Worm (Caenorhabditis elegans): ENCODE results near the gene rer-1.

The rer-1 gene

DNA sequence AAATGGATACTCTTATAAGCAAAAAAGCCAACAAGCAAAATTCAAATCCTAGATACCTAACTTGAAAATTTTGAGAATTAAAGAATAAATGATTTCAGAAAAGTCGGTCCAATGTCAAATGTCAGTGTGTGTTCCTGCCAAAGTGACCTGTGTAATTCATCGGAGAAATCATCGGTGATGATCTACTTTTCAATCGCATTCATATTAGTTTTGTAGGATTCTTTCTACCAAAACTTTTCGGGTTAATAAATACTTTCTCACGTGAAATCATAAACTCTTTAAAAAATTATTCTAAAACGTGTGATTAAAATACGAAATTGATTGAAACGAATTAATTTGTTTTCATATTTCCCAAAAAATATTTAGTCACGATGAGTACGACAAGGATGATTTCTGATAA, 27.9 kb downstream of the rer-1 start, which contains the start of gene F46C5.7:
Gene F46C5.7, plus strand, starts transcription at position 301 of the 400 bp plus-strand sequence.
- no peak for TF ChIP-seq ztf-29 (GFP tag; IDR thresholded peaks at IDR 0.05)
- TF ChIP-seq ref-1 (GFP tag; conservative IDR thresholded peaks at IDR 0.05): no peak
- no peak for TF ChIP-seq tab-1 (GFP tag; IDR thresholded peaks at IDR 0.05)
- no peak for TF ChIP-seq cog-1 (tag; optimal IDR thresholded peaks at IDR 0.05)
- no peak for TF ChIP-seq klf-2 (GFP tag; conservative IDR thresholded peaks at IDR 0.05)
- no peak for TF ChIP-seq T22C8.4 (GFP tag; IDR thresholded peaks at IDR 0.05)
- TF ChIP-seq flt-1 (GFP tag; IDR thresholded peaks at IDR 0.05): no peak
- TF ChIP-seq med-1 (GFP tag; optimal IDR thresholded peaks at IDR 0.05; ENCODE audit: insufficient read depth): no peak
- TF ChIP-seq ztf-23 (GFP tag; IDR thresholded peaks at IDR 0.05): no peak

DNA sequence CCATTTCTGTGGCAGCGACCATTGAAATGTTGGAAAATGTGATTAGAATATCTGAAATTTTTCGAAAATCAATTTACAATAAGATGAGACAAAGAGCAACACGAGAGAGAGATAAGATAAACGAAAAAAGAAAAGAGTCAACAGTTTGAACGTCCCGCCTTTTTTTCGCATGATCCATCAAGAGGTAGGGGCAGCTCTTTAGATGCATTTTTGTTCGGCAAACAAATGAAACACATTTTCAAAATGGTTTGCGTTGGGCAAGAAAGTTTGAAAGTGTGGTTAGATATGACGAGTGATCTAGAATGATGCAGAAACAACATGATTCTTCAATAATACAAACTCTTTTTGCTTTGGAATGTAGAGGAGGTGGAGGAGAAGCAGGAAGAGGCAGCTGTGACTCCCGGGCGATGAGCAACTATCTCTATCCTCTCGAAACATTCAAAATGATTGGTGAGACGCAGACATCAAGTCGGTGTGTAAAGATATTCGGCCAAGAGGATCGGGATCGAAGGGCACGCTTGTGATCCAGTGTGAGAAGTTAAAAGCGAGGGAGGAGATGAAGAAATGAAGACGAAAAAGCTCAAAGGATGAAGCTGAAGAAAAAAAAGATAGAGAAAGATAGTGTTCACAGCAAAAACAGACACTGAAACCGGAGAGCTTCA, 33.4 kb downstream of the rer-1 start, which contains the start of gene F46C5.6:
Gene F46C5.6, minus strand, starts transcription at position 51 of the 662 bp plus-strand sequence.
- TF ChIP-seq ref-1 (GFP tag; conservative IDR thresholded peaks at IDR 0.05): no peak
- no peak for TF ChIP-seq med-1 (GFP tag; optimal IDR thresholded peaks at IDR 0.05; ENCODE audit: insufficient read depth)
- TF ChIP-seq klf-2 (GFP tag; conservative IDR thresholded peaks at IDR 0.05): no peak
- no peak for TF ChIP-seq T22C8.4 (GFP tag; IDR thresholded peaks at IDR 0.05)
- no peak for TF ChIP-seq ztf-29 (GFP tag; IDR thresholded peaks at IDR 0.05)
- no peak for TF ChIP-seq ztf-23 (GFP tag; IDR thresholded peaks at IDR 0.05)
- no peak for TF ChIP-seq flt-1 (GFP tag; IDR thresholded peaks at IDR 0.05)
- no peak for TF ChIP-seq cog-1 (tag; optimal IDR thresholded peaks at IDR 0.05)
- no peak for TF ChIP-seq tab-1 (GFP tag; IDR thresholded peaks at IDR 0.05)

DNA sequence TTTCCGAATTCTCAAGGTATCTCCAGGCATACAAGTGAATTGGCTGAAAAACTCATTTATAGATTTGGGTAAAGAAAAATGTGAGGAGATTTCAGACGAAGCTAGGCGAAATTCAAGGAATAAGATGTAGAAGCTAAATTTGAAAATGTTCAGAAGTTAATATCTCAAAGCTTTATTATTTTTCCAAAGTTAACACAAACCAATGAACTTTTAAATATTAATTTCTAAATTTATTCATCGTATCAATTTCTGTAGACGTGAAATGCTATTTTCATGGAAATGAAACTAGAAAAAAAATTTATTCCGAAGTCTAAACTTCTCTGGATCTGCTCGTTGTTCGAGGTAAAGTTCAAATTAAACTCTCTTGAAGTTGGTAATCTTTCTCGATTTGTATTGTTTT, 34.1 kb downstream of the rer-1 start, which contains the start of gene agxt-1:
Gene agxt-1, plus strand, starts transcription at position 301 of the 400 bp plus-strand sequence.
- TF ChIP-seq T22C8.4 (GFP tag; IDR thresholded peaks at IDR 0.05): no peak
- no peak for TF ChIP-seq ref-1 (GFP tag; conservative IDR thresholded peaks at IDR 0.05)
- TF ChIP-seq ztf-23 (GFP tag; IDR thresholded peaks at IDR 0.05): no peak
- no peak for TF ChIP-seq tab-1 (GFP tag; IDR thresholded peaks at IDR 0.05)
- no peak for TF ChIP-seq med-1 (GFP tag; optimal IDR thresholded peaks at IDR 0.05; ENCODE audit: insufficient read depth)
- TF ChIP-seq ztf-29 (GFP tag; IDR thresholded peaks at IDR 0.05): no peak

DNA sequence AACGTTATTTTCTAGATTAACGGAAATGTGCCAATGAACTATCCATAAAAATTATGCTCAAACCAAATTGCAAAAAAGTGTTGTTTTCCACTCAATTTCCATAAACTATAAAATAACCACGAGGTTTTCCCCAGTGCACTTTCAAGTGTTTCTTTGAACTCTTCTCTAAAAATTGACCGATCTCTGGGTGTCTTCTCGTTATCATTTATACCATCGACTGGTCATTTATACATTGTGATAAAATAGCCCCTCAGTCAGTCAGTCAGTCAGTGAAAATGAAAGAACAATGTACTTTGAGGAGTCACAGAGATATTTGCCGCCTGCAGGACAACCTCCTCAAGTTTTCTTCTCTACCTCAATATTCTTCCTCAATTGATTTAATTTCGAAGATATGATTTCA, 34.8 kb downstream of the rer-1 start:
- TF ChIP-seq ref-1 (GFP tag; conservative IDR thresholded peaks at IDR 0.05): no peak
- no peak for TF ChIP-seq T22C8.4 (GFP tag; IDR thresholded peaks at IDR 0.05)
- TF ChIP-seq cog-1 (tag; optimal IDR thresholded peaks at IDR 0.05): no peak
- TF ChIP-seq tab-1 (GFP tag; IDR thresholded peaks at IDR 0.05): no peak
- TF ChIP-seq ztf-29 (GFP tag; IDR thresholded peaks at IDR 0.05): no peak
- no peak for TF ChIP-seq flt-1 (GFP tag; IDR thresholded peaks at IDR 0.05)
- TF ChIP-seq klf-2 (GFP tag; conservative IDR thresholded peaks at IDR 0.05): no peak
- no peak for TF ChIP-seq med-1 (GFP tag; optimal IDR thresholded peaks at IDR 0.05; ENCODE audit: insufficient read depth)
- TF ChIP-seq ztf-23 (GFP tag; IDR thresholded peaks at IDR 0.05): no peak

DNA sequence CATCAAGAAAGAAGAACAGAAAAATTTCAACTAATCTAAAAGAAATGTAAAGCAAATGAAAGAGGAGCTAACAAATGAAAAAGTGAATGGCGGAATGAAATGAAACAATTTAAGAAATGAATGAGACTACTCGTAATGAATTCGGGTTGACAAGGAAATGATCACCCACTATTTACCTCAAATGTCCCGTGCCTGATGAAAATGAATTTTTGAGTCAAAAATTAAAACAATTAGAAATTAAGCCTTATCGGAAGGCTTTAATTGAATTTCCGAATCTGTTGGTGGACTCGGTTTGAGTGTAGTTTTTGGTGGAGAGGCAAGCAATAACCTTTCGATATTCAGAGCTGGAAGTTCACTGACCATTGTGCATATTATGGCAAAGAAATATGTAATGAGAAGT, 37.8 kb downstream of the rer-1 start:
- TF ChIP-seq klf-2 (GFP tag; conservative IDR thresholded peaks at IDR 0.05) (no peak), ztf-29 (GFP tag; IDR thresholded peaks at IDR 0.05) (no peak), T22C8.4 (GFP tag; IDR thresholded peaks at IDR 0.05) (no peak), tab-1 (GFP tag; IDR thresholded peaks at IDR 0.05) (no peak), cog-1 (tag; optimal IDR thresholded peaks at IDR 0.05) (no peak)

DNA sequence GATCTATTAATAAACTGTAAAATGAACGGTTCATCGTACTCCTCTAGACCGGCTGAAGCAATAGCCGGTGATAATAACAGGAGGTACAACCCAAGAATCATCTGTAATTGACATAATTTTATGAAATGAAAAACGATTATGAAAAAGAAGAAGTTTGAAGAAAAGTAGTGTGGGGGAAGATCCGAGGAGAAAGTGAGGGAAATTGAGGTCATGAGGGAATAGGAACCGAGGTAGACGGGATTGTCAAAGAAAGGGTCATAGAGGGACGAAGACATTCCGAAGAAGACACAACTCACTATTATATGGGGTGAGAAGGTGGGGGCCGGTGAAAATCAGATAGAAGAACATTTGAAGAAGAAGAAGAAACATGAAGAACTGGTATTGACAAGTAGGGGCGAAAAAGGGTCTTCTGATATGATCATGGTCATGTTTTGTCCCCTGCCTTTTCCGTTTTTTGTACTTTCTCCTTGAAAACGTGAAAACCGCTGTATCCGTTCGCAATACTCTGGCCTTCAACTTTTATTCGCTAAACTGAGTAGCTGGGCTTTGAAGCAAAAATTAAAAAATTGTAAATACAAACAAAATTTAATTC, 40.9 kb downstream of the rer-1 start, which contains the start of gene oac-46:
Gene oac-46, minus strand, starts transcription at position 101 of the 592 bp plus-strand sequence.
- TF ChIP-seq med-1 (GFP tag; optimal IDR thresholded peaks at IDR 0.05; ENCODE audit: insufficient read depth) (no peak), ztf-29 (GFP tag; IDR thresholded peaks at IDR 0.05) (no peak), cog-1 (tag; optimal IDR thresholded peaks at IDR 0.05) (no peak), ztf-23 (GFP tag; IDR thresholded peaks at IDR 0.05) (no peak), tab-1 (GFP tag; IDR thresholded peaks at IDR 0.05) (no peak), flt-1 (GFP tag; IDR thresholded peaks at IDR 0.05) (no peak), klf-2 (GFP tag; conservative IDR thresholded peaks at IDR 0.05) (no peak), T22C8.4 (GFP tag; IDR thresholded peaks at IDR 0.05) (no peak), ref-1 (GFP tag; conservative IDR thresholded peaks at IDR 0.05) (no peak)

DNA sequence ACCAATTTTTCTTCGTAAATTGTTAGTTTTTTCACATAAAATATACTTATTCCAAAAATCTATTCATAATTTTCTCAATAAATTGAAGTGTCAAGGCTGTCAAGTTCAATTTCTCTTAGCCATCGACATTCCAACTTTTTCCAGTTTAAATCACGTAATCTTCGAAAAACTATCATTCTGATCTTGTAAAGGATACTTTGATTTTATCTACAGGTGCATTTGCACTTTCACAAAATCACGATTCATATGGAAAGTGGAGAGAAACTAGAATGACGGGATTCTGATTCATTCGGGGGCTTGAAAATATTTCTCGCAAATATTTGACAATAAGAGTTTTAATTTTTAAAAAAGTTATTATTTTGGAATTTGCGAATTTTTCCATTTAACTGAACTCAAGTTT, 42.1 kb downstream of the rer-1 start:
- no peak for TF ChIP-seq ztf-23 (GFP tag; IDR thresholded peaks at IDR 0.05)
- TF ChIP-seq tab-1 (GFP tag; IDR thresholded peaks at IDR 0.05): no peak
- TF ChIP-seq klf-2 (GFP tag; conservative IDR thresholded peaks at IDR 0.05): no peak
- TF ChIP-seq med-1 (GFP tag; optimal IDR thresholded peaks at IDR 0.05; ENCODE audit: insufficient read depth): no peak
- TF ChIP-seq T22C8.4 (GFP tag; IDR thresholded peaks at IDR 0.05): no peak
- TF ChIP-seq ztf-29 (GFP tag; IDR thresholded peaks at IDR 0.05): no peak
- TF ChIP-seq ref-1 (GFP tag; conservative IDR thresholded peaks at IDR 0.05): no peak
- no peak for TF ChIP-seq flt-1 (GFP tag; IDR thresholded peaks at IDR 0.05)
- TF ChIP-seq cog-1 (tag; optimal IDR thresholded peaks at IDR 0.05): no peak

DNA sequence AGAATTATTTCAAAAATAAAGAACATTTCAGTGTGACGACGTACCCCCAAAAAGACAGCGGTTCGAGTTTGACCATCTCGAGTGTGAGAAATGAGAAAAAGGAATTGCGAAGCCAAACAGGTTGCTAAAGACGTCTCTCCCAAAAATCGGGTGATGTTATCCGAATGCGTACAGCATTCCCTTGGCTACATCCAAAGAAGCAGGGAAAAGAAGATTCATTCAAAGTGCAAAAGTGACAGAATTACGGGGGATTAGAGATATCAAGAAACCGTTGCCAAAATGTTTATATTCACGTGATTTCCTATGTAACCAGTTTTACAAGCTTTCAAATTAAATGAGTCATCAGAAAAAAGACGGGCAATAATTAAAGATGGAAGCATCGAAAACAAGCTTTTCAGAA, 42.8 kb downstream of the rer-1 start:
- no peak for TF ChIP-seq klf-2 (GFP tag; conservative IDR thresholded peaks at IDR 0.05)
- no peak for TF ChIP-seq ref-1 (GFP tag; conservative IDR thresholded peaks at IDR 0.05)
- no peak for TF ChIP-seq T22C8.4 (GFP tag; IDR thresholded peaks at IDR 0.05)
- no peak for TF ChIP-seq ztf-29 (GFP tag; IDR thresholded peaks at IDR 0.05)
- TF ChIP-seq tab-1 (GFP tag; IDR thresholded peaks at IDR 0.05): no peak
- TF ChIP-seq ztf-23 (GFP tag; IDR thresholded peaks at IDR 0.05): no peak
- TF ChIP-seq med-1 (GFP tag; optimal IDR thresholded peaks at IDR 0.05; ENCODE audit: insufficient read depth): no peak
- no peak for TF ChIP-seq flt-1 (GFP tag; IDR thresholded peaks at IDR 0.05)
- TF ChIP-seq cog-1 (tag; optimal IDR thresholded peaks at IDR 0.05): no peak

DNA sequence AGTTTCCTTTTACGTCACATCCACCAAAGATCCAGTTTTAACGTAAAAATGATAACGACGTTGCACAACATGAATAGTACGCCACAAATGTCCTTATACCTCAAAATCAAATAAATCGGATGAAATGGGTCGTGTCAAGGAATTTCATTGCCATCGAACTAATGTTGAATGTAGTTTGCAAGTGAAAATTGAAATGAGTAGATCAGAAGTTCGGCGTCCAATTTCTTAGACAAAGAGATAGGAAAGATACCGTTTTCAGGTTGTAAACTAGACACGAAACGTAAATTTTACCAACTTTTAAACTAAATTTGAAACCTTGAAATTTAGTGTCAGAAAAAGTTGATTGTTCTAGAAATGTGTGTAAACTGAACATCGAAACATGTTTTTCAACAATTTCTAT, 43.7 kb downstream of the rer-1 start:
- TF ChIP-seq T22C8.4 (GFP tag; IDR thresholded peaks at IDR 0.05) (no peak), flt-1 (GFP tag; IDR thresholded peaks at IDR 0.05) (no peak)

DNA sequence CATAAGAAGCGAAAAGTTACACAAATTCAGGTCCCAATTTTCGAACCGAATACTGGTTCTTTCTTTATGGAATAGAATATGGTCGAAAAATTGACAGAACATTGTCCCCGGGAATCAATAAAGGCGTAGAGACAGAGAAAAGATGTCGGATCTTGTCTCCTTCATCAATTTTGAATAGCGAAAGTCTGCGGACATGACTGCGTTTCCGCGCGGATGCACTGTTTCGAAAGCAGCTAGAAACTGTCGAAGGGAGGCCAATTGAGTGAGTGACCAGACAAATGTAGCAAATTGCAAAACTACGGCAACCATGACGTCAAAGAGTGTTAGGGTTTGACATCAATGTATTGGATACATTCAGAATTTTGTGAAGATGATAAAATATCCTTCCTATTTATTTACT, 45.4 kb downstream of the rer-1 start:
- TF ChIP-seq tab-1 (GFP tag; IDR thresholded peaks at IDR 0.05): no peak
- no peak for TF ChIP-seq ref-1 (GFP tag; conservative IDR thresholded peaks at IDR 0.05)
